Fruit fly (Drosophila melanogaster): Measurements from ENCODE around the gene COX7A.

dm6 chr3R:8357372-8357992, 16.6 kb upstream of the COX7A start:
- TF ChIP-seq Kr (GFP tag; optimal IDR thresholded peaks at IDR 0.05) (no peak), CG14014 (GFP tag; IDR thresholded peaks at IDR 0.05) (no peak)
